Fruit fly (Drosophila melanogaster) whole organism, wandering third instar larva: ENCODE results near the gene CG16782.

Source experiments
- Dfd ChIP-seq: fragments of >200 bp; optimal IDR thresholded peaks from 2 replicates; lab custom pipeline; 2017; ENCODE audit warnings: missing biosample characterization, missing genetic modification characterization
- Hr78 ChIP-seq: fragments of >200 bp; optimal IDR thresholded peaks from 2 replicates; lab custom pipeline; 2017; ENCODE audit warnings: missing biosample characterization, missing genetic modification characterization
- Myc ChIP-seq: fragments of >200 bp; optimal IDR thresholded peaks from 2 replicates; lab custom pipeline; 2017
- Rel ChIP-seq, 2 experiments: fragments of 200-800 bp; sonication (Bioruptor generic) in 1 of 2; optimal IDR thresholded peaks; 2 replicates in 1 of 2; 3 replicates in 1 of 2; lab custom pipeline; 2016 to 2019; ENCODE audit warnings: mild to moderate bottlenecking in 2 of 2, missing biosample characterization in 2 of 2, missing genetic modification characterization in 2 of 2, moderate library complexity in 1 of 2
- dmrt93B ChIP-seq: fragments of 200-800 bp; sonication (Bioruptor generic); optimal IDR thresholded peaks from 2 replicates; lab custom pipeline; 2018; ENCODE audit warnings: missing biosample characterization, mild to moderate bottlenecking, missing genetic modification characterization
- pan ChIP-seq: fragments of >200 bp; optimal IDR thresholded peaks from 2 replicates; lab custom pipeline; 2017
- sage ChIP-seq: fragments of 200-800 bp; sonication (Bioruptor generic); optimal IDR thresholded peaks from 2 replicates; lab custom pipeline; 2016; ENCODE audit warnings: missing biosample characterization, mild to moderate bottlenecking, missing genetic modification characterization

- TF ChIP-seq Myc (lab: Kevin White, UChicago) (no peak), pan (lab: Kevin White, UChicago) (no peak), Dfd (GFP tag; lab: Kevin White, UChicago) (no peak), sage (GFP tag; lab: Kevin White, UChicago) (no peak), Rel (GFP tag; optimal IDR thresholded peaks at IDR 0.05; lab: Kevin White, UChicago) (no peak), Rel (tag; optimal IDR thresholded peaks at IDR 0.05; lab: Kevin White, UChicago) (no peak), Hr78 (no peak), dmrt93B (no peak)
Observed at dm6 chrX:3435707-3436106, 24.3 kb downstream of the CG16782 start, which contains the start of gene CG14269.
